Fruit fly (Drosophila melanogaster): ENCODE measurements around the gene t-cup.
A peak's percentile ranks its signal among the peaks of the same experiment; 100 is the strongest.

t-cup gene

dm6 chr2L:12487311-12487710 lies 9.8 kb downstream of the t-cup start (continued):
- TF ChIP-seq CG3407 (GFP tag; optimal IDR thresholded peaks at IDR 0.05) (peak; percentile 37), cad (GFP tag; optimal IDR thresholded peaks at IDR 0.05) (no peak), HLH54F (GFP tag; optimal IDR thresholded peaks at IDR 0.05) (no peak), wdn (GFP tag; IDR thresholded peaks at IDR 0.05) (no peak), klu (GFP tag; IDR thresholded peaks at IDR 0.05) (no peak), CG16779 (GFP tag; IDR thresholded peaks at IDR 0.05) (no peak), Sox102F (GFP tag; optimal IDR thresholded peaks at IDR 0.05) (peak; percentile 37), salm (tag; optimal IDR thresholded peaks at IDR 0.05) (peak; percentile 44), CG3065 (GFP tag; optimal IDR thresholded peaks at IDR 0.05) (no peak), CG7839 (tag; optimal IDR thresholded peaks at IDR 0.05) (no peak), Mad (GFP tag; optimal IDR thresholded peaks at IDR 0.05) (no peak), Elba2 (GFP tag; optimal IDR thresholded peaks at IDR 0.05) (no peak), CG8359 (GFP tag; optimal IDR thresholded peaks at IDR 0.05; ENCODE audit: borderline replicate concordance) (peak; percentile 39), lmd (GFP tag; IDR thresholded peaks at IDR 0.05) (no peak), Camta (GFP tag; optimal IDR thresholded peaks at IDR 0.05) (no peak), Hr78 (GFP tag; optimal IDR thresholded peaks at IDR 0.05) (peak in 1 of 2 experiments; percentile 36), sna (GFP tag; IDR thresholded peaks at IDR 0.05; ENCODE audit: partially characterized antibody) (no peak), dan (GFP tag; IDR thresholded peaks at IDR 0.05) (no peak), toy (GFP tag; IDR thresholded peaks at IDR 0.05) (no peak), p53 (GFP tag; optimal IDR thresholded peaks at IDR 0.05) (no peak), bab2 (GFP tag; optimal IDR thresholded peaks at IDR 0.05) (peak; percentile 2), chn (GFP tag; optimal IDR thresholded peaks at IDR 0.05) (no peak), Ssrp (tag; optimal IDR thresholded peaks at IDR 0.05) (no peak), jumu (GFP tag; optimal IDR thresholded peaks at IDR 0.05) (no peak), CG6272 (GFP tag; IDR thresholded peaks at IDR 0.05) (no peak), ttk (GFP tag; IDR thresholded peaks at IDR 0.05) (no peak), trem (tag; optimal IDR thresholded peaks at IDR 0.05) (peak; percentile 46), pzg (GFP tag; optimal IDR thresholded peaks at IDR 0.05) (no peak), Nf-YA (GFP tag; IDR thresholded peaks at IDR 0.05) (no peak), TFAM (GFP tag; optimal IDR thresholded peaks at IDR 0.05) (no peak), Myb (GFP tag; optimal IDR thresholded peaks at IDR 0.05) (no peak), dmrt99B (tag; optimal IDR thresholded peaks at IDR 0.05) (peak; percentile 46), Gug (GFP tag; IDR thresholded peaks at IDR 0.05) (no peak), CG16815 (GFP tag; optimal IDR thresholded peaks at IDR 0.05) (no peak), CG18011 (GFP tag; optimal IDR thresholded peaks at IDR 0.05) (no peak), CG2875 (GFP tag; optimal IDR thresholded peaks at IDR 0.05) (peak; percentile 56), CG32532 (GFP tag; IDR thresholded peaks at IDR 0.05) (no peak), CG7556 (GFP tag; optimal IDR thresholded peaks at IDR 0.05) (peak; percentile 24), tin (GFP tag; optimal IDR thresholded peaks at IDR 0.05) (no peak), CG7786 (GFP tag; optimal IDR thresholded peaks at IDR 0.05) (no peak), fd64A (GFP tag; optimal IDR thresholded peaks at IDR 0.05) (peak; percentile 79), CG7963 (GFP tag; IDR thresholded peaks at IDR 0.05; ENCODE audit: partially characterized antibody) (no peak), danr (GFP tag; IDR thresholded peaks at IDR 0.05) (no peak), Adf1 (GFP tag; IDR thresholded peaks at IDR 0.05) (no peak), CG6254 (GFP tag; optimal IDR thresholded peaks at IDR 0.05) (peak; percentile 45), Atf6 (GFP tag; IDR thresholded peaks at IDR 0.05) (no peak), Pdp1 (GFP tag; optimal IDR thresholded peaks at IDR 0.05) (peak in 1 of 2 experiments; percentile 3), CG10209 (GFP tag; optimal IDR thresholded peaks at IDR 0.05) (peak; percentile 23), sd (tag; optimal IDR thresholded peaks at IDR 0.05) (peak; percentile 56), CG11504 (tag; optimal IDR thresholded peaks at IDR 0.05) (peak; percentile 32), CG3726 (GFP tag; IDR thresholded peaks at IDR 0.05) (no peak), CG14441 (GFP tag; IDR thresholded peaks at IDR 0.05) (no peak)
